Fruit fly (Drosophila melanogaster): Measurements from ENCODE around the gene CG14565.

CG14565 gene

DNA sequence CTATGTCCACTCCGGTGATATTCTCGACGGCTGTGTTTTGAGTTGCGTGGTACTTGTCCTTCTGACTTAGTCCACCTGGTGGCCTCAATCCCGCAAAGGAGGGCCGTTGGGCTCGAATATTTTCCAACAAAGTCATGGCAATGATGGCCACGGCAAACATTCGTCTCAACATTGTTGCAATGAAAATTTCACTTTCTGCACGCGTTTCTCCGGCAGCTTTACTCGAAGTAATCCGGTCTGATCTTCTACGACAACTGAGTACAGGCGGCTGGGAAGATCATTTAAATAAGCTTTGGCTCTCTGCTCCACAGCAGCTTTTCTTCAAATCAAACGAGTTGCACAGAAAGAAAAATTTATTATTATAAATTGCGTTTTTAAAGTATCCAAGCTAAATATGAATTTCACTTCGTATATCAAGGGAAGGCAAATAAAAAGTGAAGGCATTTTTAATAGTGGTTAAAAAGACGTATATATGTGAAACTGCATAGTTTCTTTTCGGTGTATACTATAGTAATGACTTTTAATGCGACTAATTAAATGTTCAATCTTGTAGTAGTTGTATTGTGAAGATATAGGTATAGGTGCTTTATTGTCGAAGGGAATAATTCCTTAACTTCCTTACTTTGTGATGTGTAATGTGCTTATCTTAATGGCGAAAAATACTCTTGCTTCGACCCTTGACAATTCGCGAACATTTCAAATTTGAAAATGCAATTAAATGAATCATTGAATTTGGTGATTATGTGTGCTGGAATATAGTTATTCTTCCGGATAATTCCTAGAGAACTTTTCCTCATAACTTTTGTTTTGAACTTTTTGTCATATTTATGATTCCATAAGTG, 5.7 kb downstream of the CG14565 start, which contains the start of gene CG14567:
Gene CG14567 (minus strand): TSS at position 256 of the 842 bp plus-strand sequence.
- no peak for TF ChIP-seq CG11696 (GFP tag; IDR thresholded peaks at IDR 0.05)
- 0 out of 3 replicates have a peak, but pooled peaks have one; percentile 42 for TF ChIP-seq gce (GFP tag; IDR thresholded peaks at IDR 0.05)
- TF ChIP-seq Xrp1 (GFP tag; IDR thresholded peaks at IDR 0.05): peak; percentile 45; the same call in 1 of the 2 replicates
- TF ChIP-seq CG8359 (GFP tag; optimal IDR thresholded peaks at IDR 0.05; ENCODE audit: borderline replicate concordance): no peak
- TF ChIP-seq CG5245 (GFP tag; optimal IDR thresholded peaks at IDR 0.05): no peak
- TF ChIP-seq cwo (GFP tag; optimal IDR thresholded peaks at IDR 0.05): no peak
- TF ChIP-seq mld (GFP tag; IDR thresholded peaks at IDR 0.05; ENCODE audit: partially characterized antibody): no peak
- no peak for TF ChIP-seq vnd (GFP tag; IDR thresholded peaks at IDR 0.05; ENCODE audit: partially characterized antibody)
- no peak for TF ChIP-seq CG6765 (GFP tag; optimal IDR thresholded peaks at IDR 0.05)
- peak; percentile 11 for TF ChIP-seq ind (GFP tag; optimal IDR thresholded peaks at IDR 0.05)
- TF ChIP-seq rib (GFP tag; IDR thresholded peaks at IDR 0.05): no peak
- no peak for TF ChIP-seq pzg (GFP tag; optimal IDR thresholded peaks at IDR 0.05)
- no peak for TF ChIP-seq Atf-2 (GFP tag; optimal IDR thresholded peaks at IDR 0.05)
- no peak for TF ChIP-seq lov (optimal IDR thresholded peaks at IDR 0.05)
- no peak for TF ChIP-seq lov (GFP tag; IDR thresholded peaks at IDR 0.05)
- TF ChIP-seq Nf-YB (GFP tag; optimal IDR thresholded peaks at IDR 0.05): no peak
- TF ChIP-seq CG12659 (GFP tag; optimal IDR thresholded peaks at IDR 0.05): no peak
- no peak for TF ChIP-seq trh (GFP tag; optimal IDR thresholded peaks at IDR 0.05)
- TF ChIP-seq CG13287 (GFP tag; IDR thresholded peaks at IDR 0.05; ENCODE audit: partially characterized antibody): no peak
- TF ChIP-seq NK7.1 (GFP tag; optimal IDR thresholded peaks at IDR 0.05): no peak
- no peak for TF ChIP-seq Six4 (GFP tag; optimal IDR thresholded peaks at IDR 0.05)
- TF ChIP-seq Lhr (GFP tag; optimal IDR thresholded peaks at IDR 0.05): no peak
- TF ChIP-seq dm (GFP tag; optimal IDR thresholded peaks at IDR 0.05): no peak
- TF ChIP-seq CG8478 (optimal IDR thresholded peaks at IDR 0.05): no peak
- TF ChIP-seq CG17359 (tag; optimal IDR thresholded peaks at IDR 0.05): no peak
- no peak for TF ChIP-seq caup (GFP tag; optimal IDR thresholded peaks at IDR 0.05; ENCODE audit: severe bottlenecking)
- no peak for TF ChIP-seq CG3847 (GFP tag; IDR thresholded peaks at IDR 0.05)
- TF ChIP-seq CG11456 (GFP tag; IDR thresholded peaks at IDR 0.05): no peak
- TF ChIP-seq CG6791 (GFP tag; IDR thresholded peaks at IDR 0.05; ENCODE audit: partially characterized antibody): no peak
- peak; percentile 46; the same call in 1 of the 3 replicates for TF ChIP-seq dysf (GFP tag; IDR thresholded peaks at IDR 0.05)
- no peak for TF ChIP-seq CG1602 (GFP tag; optimal IDR thresholded peaks at IDR 0.05)
- TF ChIP-seq usp (GFP tag; optimal IDR thresholded peaks at IDR 0.05): no peak
- TF ChIP-seq prd (optimal IDR thresholded peaks at IDR 0.05): no peak
- peak; percentile 51; the same call in 1 of the 3 replicates for TF ChIP-seq prd (GFP tag; IDR thresholded peaks at IDR 0.05)
- no peak for TF ChIP-seq Gsc (GFP tag; IDR thresholded peaks at IDR 0.05)
- TF ChIP-seq gcm2 (GFP tag; optimal IDR thresholded peaks at IDR 0.05): no peak
- no peak for TF ChIP-seq fru (optimal IDR thresholded peaks at IDR 0.05)
- peak; percentile 12 for TF ChIP-seq CG18599 (GFP tag; optimal IDR thresholded peaks at IDR 0.05)
- TF ChIP-seq sd (tag; optimal IDR thresholded peaks at IDR 0.05): no peak
- TF ChIP-seq chn (GFP tag; optimal IDR thresholded peaks at IDR 0.05): no peak
- TF ChIP-seq CG9215 (GFP tag; IDR thresholded peaks at IDR 0.05): no peak
- no peak for TF ChIP-seq Mad (GFP tag; optimal IDR thresholded peaks at IDR 0.05)
- TF ChIP-seq zen2 (GFP tag; IDR thresholded peaks at IDR 0.05; ENCODE audit: partially characterized antibody): no peak
- TF ChIP-seq p53 (GFP tag; optimal IDR thresholded peaks at IDR 0.05): no peak
- TF ChIP-seq CG18764 (GFP tag; optimal IDR thresholded peaks at IDR 0.05): no peak
- TF ChIP-seq luna (GFP tag; optimal IDR thresholded peaks at IDR 0.05): no peak
- no peak for TF ChIP-seq CG11085 (GFP tag; IDR thresholded peaks at IDR 0.05)
- TF ChIP-seq CG17802 (tag; optimal IDR thresholded peaks at IDR 0.05): no peak
- peak; percentile 39; the same call in 1 of the 2 replicates for TF ChIP-seq CG17328 (GFP tag; IDR thresholded peaks at IDR 0.05)
- no peak for TF ChIP-seq nau (GFP tag; optimal IDR thresholded peaks at IDR 0.05)

Data from whole organism, embryonic.